Fruit fly (Drosophila melanogaster) whole organism, adult: ENCODE measurements around the gene fbp.
A peak's percentile ranks its signal among the peaks of the same experiment; 100 is the strongest.

ENCODE experiments used
- CG11617 ChIP-seq: fragments of 200-800 bp; sonication (Bioruptor generic); optimal IDR thresholded peaks from 2 replicates; lab custom pipeline; 2017; ENCODE audit warnings: mild to moderate bottlenecking, missing biosample characterization, missing genetic modification reagents, missing genetic modification characterization
- CG12768 ChIP-seq: fragments of 200-800 bp; sonication (Bioruptor generic); optimal IDR thresholded peaks from 2 replicates; lab custom pipeline; 2017; ENCODE audit warnings: missing biosample characterization, missing genetic modification characterization, mild to moderate bottlenecking, moderate library complexity, missing genetic modification reagents
- CG14711 ChIP-seq: fragments of 200-800 bp; sonication (Bioruptor generic); optimal IDR thresholded peaks from 2 replicates; lab custom pipeline; 2018; ENCODE audit warnings: missing biosample characterization, mild to moderate bottlenecking, missing genetic modification characterization, moderate library complexity
- CG1620 ChIP-seq: fragments of 200-800 bp; sonication (Bioruptor generic); optimal IDR thresholded peaks from 2 replicates; lab custom pipeline; 2016; ENCODE audit warnings: missing biosample characterization, missing genetic modification characterization
- CG33017 ChIP-seq: fragments of 200-800 bp; sonication (Bioruptor generic); optimal IDR thresholded peaks from 2 replicates; lab custom pipeline; 2018; ENCODE audit warnings: missing biosample characterization, mild to moderate bottlenecking, missing genetic modification characterization, moderate library complexity
- CG5204 ChIP-seq: fragments of 200-800 bp; sonication (Bioruptor generic); optimal IDR thresholded peaks from 2 replicates; lab custom pipeline; 2016; ENCODE audit warnings: missing biosample characterization, missing genetic modification characterization
- CG7045 ChIP-seq: fragments of 200-800 bp; sonication (Bioruptor generic); optimal IDR thresholded peaks from 2 replicates; lab custom pipeline; 2017; ENCODE audit warnings: missing biosample characterization, mild to moderate bottlenecking, missing genetic modification characterization
- CG7101 ChIP-seq: fragments of 200-800 bp; sonication (Bioruptor generic); optimal IDR thresholded peaks from 2 replicates; lab custom pipeline; 2018; ENCODE audit warnings: missing biosample characterization, mild to moderate bottlenecking, missing genetic modification characterization, moderate library complexity
- Clk ChIP-seq: fragments of 200-800 bp; sonication (Bioruptor generic); optimal IDR thresholded peaks from 2 replicates; lab custom pipeline; 2017; ENCODE audit warnings: missing biosample characterization, missing genetic modification characterization
- Crg-1 ChIP-seq: fragments of 200-800 bp; sonication (Bioruptor generic); optimal IDR thresholded peaks from 2 replicates; lab custom pipeline; 2016; ENCODE audit warnings: missing biosample characterization, missing genetic modification characterization
- Hr96 ChIP-seq: fragments of 200-800 bp; sonication (Bioruptor generic); optimal IDR thresholded peaks from 2 replicates; lab custom pipeline; 2016; ENCODE audit warnings: missing biosample characterization, missing genetic modification characterization
- Mnt ChIP-seq: fragments of 200-800 bp; sonication (Bioruptor generic); optimal IDR thresholded peaks from 2 replicates; lab custom pipeline; 2016; ENCODE audit warnings: missing biosample characterization, mild to moderate bottlenecking, missing genetic modification characterization
- bab1 ChIP-seq: fragments of 200-800 bp; sonication (Bioruptor generic); optimal IDR thresholded peaks from 3 replicates; lab custom pipeline; 2019; ENCODE audit warnings: missing biosample characterization, mild to moderate bottlenecking, missing genetic modification characterization, moderate library complexity
- cic ChIP-seq: fragments of 200-800 bp; sonication (Bioruptor generic); optimal IDR thresholded peaks from 2 replicates; lab custom pipeline; 2017; ENCODE audit warnings: missing biosample characterization, mild to moderate bottlenecking, missing genetic modification characterization, moderate library complexity
- cnc ChIP-seq, 2 experiments: fragments of >200 bp; optimal IDR thresholded peaks; 2 replicates each; lab custom pipeline; 2017
- kay ChIP-seq: fragments of 200-800 bp; sonication (Bioruptor generic); peaks from one replicate; lab custom pipeline; 2016; ENCODE audit warnings: missing biosample characterization, missing genetic modification characterization, borderline replicate concordance
- ovo ChIP-seq: fragments of 200-800 bp; sonication (Bioruptor generic); optimal IDR thresholded peaks from 2 replicates; lab custom pipeline; 2016; ENCODE audit warnings: missing biosample characterization, missing genetic modification characterization
- pad ChIP-seq: fragments of 200-800 bp; sonication (Bioruptor generic); optimal IDR thresholded peaks from 3 replicates; lab custom pipeline; 2017; ENCODE audit warnings: missing biosample characterization, missing genetic modification characterization, mild to moderate bottlenecking, moderate library complexity, missing genetic modification reagents
- tj ChIP-seq: fragments of 200-800 bp; sonication (Bioruptor generic); optimal IDR thresholded peaks from 3 replicates; lab custom pipeline; 2017; ENCODE audit warnings: missing biosample characterization, mild to moderate bottlenecking, missing genetic modification characterization, moderate library complexity
- toe ChIP-seq: fragments of 200-800 bp; sonication (Bioruptor generic); optimal IDR thresholded peaks from 2 replicates; lab custom pipeline; 2016; ENCODE audit warnings: missing biosample characterization, missing genetic modification characterization

fbp gene

dm6 chr2L:19763773-19764580, at the start of gene fbp:
Gene fbp, minus strand, starts transcription at chr2L:19764136.
- TF ChIP-seq cnc (optimal IDR thresholded peaks at IDR 0.05; lab: Kevin White, UChicago) (no peak), Crg-1 (GFP tag; lab: Kevin White, UChicago) (no peak), Hr96 (GFP tag; lab: Kevin White, UChicago) (peak; percentile 26), tj (GFP tag; lab: Kevin White, UChicago) (peak; percentile 47), CG11617 (peak; percentile 89), CG33017 (tag; lab: Kevin White, UChicago) (peak; percentile 46), Mnt (peak; percentile 54), CG14711 (tag; lab: Kevin White, UChicago) (peak; percentile 36), toe (GFP tag; lab: Kevin White, UChicago) (no peak), pad (GFP tag; lab: Kevin White, UChicago) (peak; percentile 83), kay (GFP tag; lab: Kevin White, UChicago) (peak; percentile 39), CG1620 (peak; percentile 30), ovo (GFP tag; lab: Kevin White, UChicago) (peak; percentile 45), CG7045 (GFP tag; lab: Kevin White, UChicago) (peak; percentile 40), CG12768 (GFP tag; lab: Kevin White, UChicago) (no peak), CG5204 (GFP tag; lab: Kevin White, UChicago) (peak; percentile 30), CG7101 (tag; lab: Kevin White, UChicago) (peak; percentile 68), cic (GFP tag; lab: Kevin White, UChicago) (peak; percentile 12), bab1 (GFP tag; lab: Kevin White, UChicago) (peak; percentile 33), Clk (GFP tag; lab: Kevin White, UChicago) (no peak)

dm6 chr2L:19810642-19811041, 46.7 kb upstream of the fbp start:
- TF ChIP-seq cnc (optimal IDR thresholded peaks at IDR 0.05; lab: Kevin White, UChicago) (no peak), Crg-1 (GFP tag; lab: Kevin White, UChicago) (no peak), Clk (GFP tag; lab: Kevin White, UChicago) (no peak), Hr96 (GFP tag; lab: Kevin White, UChicago) (no peak), bab1 (GFP tag; lab: Kevin White, UChicago) (no peak), CG5204 (GFP tag; lab: Kevin White, UChicago) (no peak), CG12768 (GFP tag; lab: Kevin White, UChicago) (no peak), pad (GFP tag; lab: Kevin White, UChicago) (no peak), CG33017 (tag; lab: Kevin White, UChicago) (no peak)

dm6 chr2L:19809515-19810049, 45.6 kb upstream of the fbp start:
- TF ChIP-seq toe (GFP tag; lab: Kevin White, UChicago) (no peak), CG7101 (tag; lab: Kevin White, UChicago) (no peak), Mnt (no peak), Hr96 (GFP tag; lab: Kevin White, UChicago) (no peak), CG5204 (GFP tag; lab: Kevin White, UChicago) (no peak), CG12768 (GFP tag; lab: Kevin White, UChicago) (no peak), pad (GFP tag; lab: Kevin White, UChicago) (no peak), cnc (optimal IDR thresholded peaks at IDR 0.05; lab: Kevin White, UChicago) (no peak), bab1 (GFP tag; lab: Kevin White, UChicago) (no peak), CG33017 (tag; lab: Kevin White, UChicago) (no peak), tj (GFP tag; lab: Kevin White, UChicago) (no peak), CG11617 (no peak), CG7045 (GFP tag; lab: Kevin White, UChicago) (no peak), kay (GFP tag; lab: Kevin White, UChicago) (no peak), Clk (GFP tag; lab: Kevin White, UChicago) (no peak), ovo (GFP tag; lab: Kevin White, UChicago) (no peak), CG1620 (no peak), Crg-1 (GFP tag; lab: Kevin White, UChicago) (no peak), cic (GFP tag; lab: Kevin White, UChicago) (no peak)

dm6 chr2L:19805007-19805406, 41.1 kb upstream of the fbp start:
- TF ChIP-seq bab1 (GFP tag; lab: Kevin White, UChicago) = no peak
- TF ChIP-seq CG7101 (tag; lab: Kevin White, UChicago) = no peak
- no peak for TF ChIP-seq Hr96 (GFP tag; lab: Kevin White, UChicago)
- no peak for TF ChIP-seq CG5204 (GFP tag; lab: Kevin White, UChicago)
- no peak for TF ChIP-seq CG1620
- TF ChIP-seq tj (GFP tag; lab: Kevin White, UChicago) = no peak
- TF ChIP-seq kay (GFP tag; lab: Kevin White, UChicago) = no peak
- TF ChIP-seq toe (GFP tag; lab: Kevin White, UChicago) = no peak
- no peak for TF ChIP-seq Clk (GFP tag; lab: Kevin White, UChicago)
- TF ChIP-seq cic (GFP tag; lab: Kevin White, UChicago) = no peak
- TF ChIP-seq Crg-1 (GFP tag; lab: Kevin White, UChicago) = no peak
- no peak for TF ChIP-seq CG7045 (GFP tag; lab: Kevin White, UChicago)
- TF ChIP-seq Mnt = no peak

dm6 chr2L:19801951-19802612, 38.1 kb upstream of the fbp start:
- TF ChIP-seq Mnt = no peak
- TF ChIP-seq pad (GFP tag; lab: Kevin White, UChicago) = no peak
- TF ChIP-seq Clk (GFP tag; lab: Kevin White, UChicago) = no peak
- no peak for TF ChIP-seq Crg-1 (GFP tag; lab: Kevin White, UChicago)
- no peak for TF ChIP-seq ovo (GFP tag; lab: Kevin White, UChicago)
- no peak for TF ChIP-seq CG33017 (tag; lab: Kevin White, UChicago)
- TF ChIP-seq bab1 (GFP tag; lab: Kevin White, UChicago) = no peak
- TF ChIP-seq tj (GFP tag; lab: Kevin White, UChicago) = no peak
- no peak for TF ChIP-seq toe (GFP tag; lab: Kevin White, UChicago)
- TF ChIP-seq kay (GFP tag; lab: Kevin White, UChicago) = no peak
- no peak for TF ChIP-seq cnc (optimal IDR thresholded peaks at IDR 0.05; lab: Kevin White, UChicago)
- TF ChIP-seq CG12768 (GFP tag; lab: Kevin White, UChicago) = no peak
